Worm (Caenorhabditis elegans): Measurements from ENCODE around the gene vha-12.

- TF ChIP-seq elt-3 (tag; optimal IDR thresholded peaks at IDR 0.05) (no peak), ama-1 (optimal IDR thresholded peaks at IDR 0.05) (no peak), ceh-82 (tag; optimal IDR thresholded peaks at IDR 0.05) (no peak), unc-62 (GFP tag; optimal IDR thresholded peaks at IDR 0.05) (no peak), ceh-28 (tag; optimal IDR thresholded peaks at IDR 0.05) (no peak), mml-1 (tag; optimal IDR thresholded peaks at IDR 0.05) (no peak), snpc-4 (tag; optimal IDR thresholded peaks at IDR 0.05) (no peak), pqm-1 (tag; optimal IDR thresholded peaks at IDR 0.05) (no peak), fkh-10 (GFP tag; optimal IDR thresholded peaks at IDR 0.05) (no peak)
Measured at ce11 chrX:4192235-4192634, 1.3 kb downstream of the vha-12 start.
